Fruit fly (Drosophila melanogaster) whole organism, embryonic: ENCODE data around the gene Vti1a.

Experiments used
- Adf1 ChIP-seq: fragments of 200-800 bp; sonication (Bioruptor generic); IDR thresholded peaks from 2 replicates; pipeline ENCODE4 v1.3.6; 2022; ENCODE audit warnings: missing biosample characterization, missing genetic modification characterization
- Antp ChIP-seq: fragments of 200-800 bp; sonication (Bioruptor generic); optimal IDR thresholded peaks from 3 replicates; lab custom pipeline; 2016; ENCODE audit warnings: missing biosample characterization, missing genetic modification characterization
- B-H2 ChIP-seq: fragments of 200-800 bp; sonication (Bioruptor generic); optimal IDR thresholded peaks from 2 replicates; lab custom pipeline; 2018; ENCODE audit warnings: missing biosample characterization, mild to moderate bottlenecking, missing genetic modification characterization
- CG11456 ChIP-seq: fragments of 200-800 bp; sonication (Bioruptor generic); IDR thresholded peaks from 3 replicates; pipeline ENCODE4 v1.3.6; 2022; ENCODE audit warnings: missing biosample characterization, missing genetic modification characterization
- CG11696 ChIP-seq: fragments of 200-800 bp; sonication (Bioruptor generic); IDR thresholded peaks from 2 replicates; pipeline ENCODE4 v1.3.6; 2022; ENCODE audit warnings: missing biosample characterization, missing genetic modification characterization
- CG12769 ChIP-seq: fragments of 200-800 bp; sonication (Bioruptor generic); optimal IDR thresholded peaks from 2 replicates; lab custom pipeline; 2019; ENCODE audit warnings: missing biosample characterization, mild to moderate bottlenecking, missing genetic modification characterization, moderate library complexity
- CG15601 ChIP-seq: fragments of 200-800 bp; sonication (Bioruptor generic); optimal IDR thresholded peaks from 3 replicates; lab custom pipeline; 2019; ENCODE audit warnings: missing biosample characterization, mild to moderate bottlenecking, missing genetic modification characterization, moderate library complexity
- CG30020 ChIP-seq: fragments of 200-800 bp; optimal IDR thresholded peaks from 2 replicates; lab custom pipeline; 2019; ENCODE audit warnings: missing biosample characterization, mild to moderate bottlenecking, missing genetic modification characterization, moderate library complexity
- CG34224 ChIP-seq: fragments of 200-800 bp; sonication (Bioruptor generic); IDR thresholded peaks from 3 replicates; pipeline ENCODE4 v1.3.6; 2022; ENCODE audit warnings: missing biosample characterization, missing genetic modification characterization; ENCODE audit not compliant: partially characterized antibody
- CG3838 ChIP-seq: fragments of 200-800 bp; sonication (Bioruptor generic); optimal IDR thresholded peaks from 3 replicates; lab custom pipeline; 2016; ENCODE audit warnings: missing biosample characterization, missing genetic modification characterization
- CG3995 ChIP-seq: fragments of 200-800 bp; sonication (Bioruptor generic); optimal IDR thresholded peaks from 3 replicates; lab custom pipeline; 2016; ENCODE audit warnings: missing biosample characterization, missing genetic modification characterization
- CG4328 ChIP-seq: fragments of 200-800 bp; sonication (Bioruptor generic); optimal IDR thresholded peaks from 3 replicates; lab custom pipeline; 2017; ENCODE audit warnings: missing biosample characterization, missing genetic modification reagents, missing genetic modification characterization
- CG4404 ChIP-seq: fragments of 200-800 bp; sonication (Bioruptor generic); IDR thresholded peaks from 2 replicates; pipeline ENCODE4 v1.3.6; 2022; ENCODE audit warnings: missing biosample characterization, missing genetic modification characterization
- CG4854 ChIP-seq: fragments of 200-800 bp; sonication (Bioruptor generic); optimal IDR thresholded peaks from 2 replicates; lab custom pipeline; 2016; ENCODE audit warnings: missing biosample characterization, missing genetic modification characterization, inconsistent platforms
- CG5953 ChIP-seq: fragments of 200-800 bp; sonication (Bioruptor generic); IDR thresholded peaks from 2 replicates; pipeline ENCODE4 v1.3.6; 2022; ENCODE audit warnings: missing biosample characterization, missing genetic modification characterization
- CG6654 ChIP-seq: fragments of 200-800 bp; sonication (Bioruptor generic); optimal IDR thresholded peaks from 2 replicates; lab custom pipeline; 2017; ENCODE audit warnings: missing biosample characterization, mild to moderate bottlenecking, missing genetic modification characterization
- CG6765 ChIP-seq: fragments of 200-800 bp; sonication (Bioruptor generic); optimal IDR thresholded peaks from 3 replicates; lab custom pipeline; 2017; ENCODE audit warnings: missing biosample characterization, mild to moderate bottlenecking, missing genetic modification characterization
- CG6813 ChIP-seq: fragments of 200-800 bp; sonication (Bioruptor generic); optimal IDR thresholded peaks from 2 replicates; lab custom pipeline; 2017; ENCODE audit warnings: missing biosample characterization, missing genetic modification characterization, mild to moderate bottlenecking, moderate library complexity, missing genetic modification reagents
- CG6854 ChIP-seq: fragments of 200-800 bp; sonication (Bioruptor generic); optimal IDR thresholded peaks from 3 replicates; lab custom pipeline; 2017; ENCODE audit warnings: missing biosample characterization, mild to moderate bottlenecking, missing genetic modification characterization
- CG8478 ChIP-seq: fragments of >200 bp; optimal IDR thresholded peaks from 2 replicates; lab custom pipeline; 2018
- CG9437 ChIP-seq: fragments of 200-800 bp; sonication (Bioruptor generic); optimal IDR thresholded peaks from 2 replicates; lab custom pipeline; 2018; ENCODE audit warnings: missing biosample characterization, mild to moderate bottlenecking, missing genetic modification characterization
- Deaf1 ChIP-seq: fragments of 200-800 bp; optimal IDR thresholded peaks from 3 replicates; lab custom pipeline; 2019; ENCODE audit warnings: missing biosample characterization, mild to moderate bottlenecking, missing genetic modification characterization, moderate library complexity
- E2f2 ChIP-seq: fragments of 200-800 bp; sonication (Bioruptor generic); IDR thresholded peaks from 2 replicates; pipeline ENCODE4 v1.3.6; 2022; ENCODE audit warnings: missing biosample characterization, missing genetic modification characterization
- Fer1 ChIP-seq: fragments of 200-800 bp; sonication (Bioruptor generic); optimal IDR thresholded peaks from 2 replicates; lab custom pipeline; 2017; ENCODE audit warnings: missing biosample characterization, mild to moderate bottlenecking, missing genetic modification characterization
- GATAe ChIP-seq: fragments of 200-800 bp; sonication (Bioruptor generic); conservative IDR thresholded peaks from 2 replicates; pipeline ENCODE4 v1.3.6; 2022; ENCODE audit warnings: missing biosample characterization, missing genetic modification characterization
- HmgZ ChIP-seq: fragments of 200-800 bp; sonication (Bioruptor generic); optimal IDR thresholded peaks from 2 replicates; lab custom pipeline; 2018; ENCODE audit warnings: missing biosample characterization, mild to moderate bottlenecking, missing genetic modification characterization
- MTF-1 ChIP-seq: fragments of 200-800 bp; sonication (Bioruptor generic); optimal IDR thresholded peaks from 2 replicates; lab custom pipeline; 2018; ENCODE audit warnings: missing biosample characterization, mild to moderate bottlenecking, missing genetic modification characterization, borderline replicate concordance
- Med ChIP-seq: fragments of 200-800 bp; sonication (Bioruptor generic); peaks from one replicate; lab custom pipeline; 2016; ENCODE audit warnings: missing biosample characterization, missing genetic modification characterization, mild to moderate bottlenecking, inconsistent platforms, moderate library complexity
- Mes4 ChIP-seq: fragments of 200-800 bp; sonication (Bioruptor generic); optimal IDR thresholded peaks from 2 replicates; lab custom pipeline; 2016; ENCODE audit warnings: missing biosample characterization, missing genetic modification characterization
- Oli ChIP-seq: fragments of 200-800 bp; sonication (Bioruptor generic); optimal IDR thresholded peaks from 2 replicates; lab custom pipeline; 2018; ENCODE audit warnings: missing biosample characterization, mild to moderate bottlenecking, missing genetic modification characterization, moderate library complexity
- Spps ChIP-seq: fragments of 200-800 bp; sonication (Bioruptor generic); optimal IDR thresholded peaks from 2 replicates; lab custom pipeline; 2018; ENCODE audit warnings: missing biosample characterization, mild to moderate bottlenecking, missing genetic modification characterization
- Stat92E ChIP-seq, 3 experiments: fragments of >200 bp in 2 of 3; fragments of 200-800 bp in 1 of 3; sonication (Bioruptor generic) in 1 of 3; optimal IDR thresholded peaks; 2 replicates each; lab custom pipeline; 2017 to 2019; ENCODE audit warnings: missing biosample characterization in 3 of 3, missing genetic modification characterization in 3 of 3, mild to moderate bottlenecking in 1 of 3, moderate library complexity in 1 of 3
- TFAM ChIP-seq: fragments of 200-800 bp; sonication (Bioruptor generic); optimal IDR thresholded peaks from 2 replicates; lab custom pipeline; 2017; ENCODE audit warnings: missing biosample characterization, missing genetic modification characterization, inconsistent platforms
- Usf ChIP-seq: fragments of 200-800 bp; sonication (Bioruptor generic); optimal IDR thresholded peaks from 2 replicates; lab custom pipeline; 2017; ENCODE audit warnings: missing genotype, missing biosample characterization, missing genetic modification characterization
- danr ChIP-seq: fragments of 200-800 bp; sonication (Bioruptor generic); IDR thresholded peaks from 2 replicates; pipeline ENCODE4 v1.3.6; 2022; ENCODE audit warnings: missing biosample characterization, missing genetic modification characterization
- ems ChIP-seq: fragments of 200-800 bp; sonication (Bioruptor generic); optimal IDR thresholded peaks from 3 replicates; lab custom pipeline; 2016; ENCODE audit warnings: missing biosample characterization, missing genetic modification characterization
- en ChIP-seq: fragments of 200-800 bp; sonication (Bioruptor generic); optimal IDR thresholded peaks from 2 replicates; lab custom pipeline; 2016; ENCODE audit warnings: missing biosample characterization, missing genetic modification characterization
- fd3F ChIP-seq: fragments of 200-800 bp; sonication (Bioruptor generic); optimal IDR thresholded peaks from 2 replicates; lab custom pipeline; 2018; ENCODE audit warnings: missing biosample characterization, mild to moderate bottlenecking, missing genetic modification characterization, moderate library complexity
- ftz-f1 ChIP-seq: fragments of 200-800 bp; sonication (Bioruptor generic); optimal IDR thresholded peaks from 2 replicates; lab custom pipeline; 2016; ENCODE audit warnings: missing biosample characterization, missing genetic modification characterization
- grau ChIP-seq: fragments of 200-800 bp; optimal IDR thresholded peaks from 3 replicates; lab custom pipeline; 2019; ENCODE audit warnings: missing biosample characterization, mild to moderate bottlenecking, missing genetic modification characterization, moderate library complexity
- her ChIP-seq: fragments of 200-800 bp; sonication (Bioruptor generic); optimal IDR thresholded peaks from 2 replicates; lab custom pipeline; 2016; ENCODE audit warnings: missing biosample characterization, missing genetic modification characterization
- hkb ChIP-seq, 2 experiments: fragments of 200-800 bp in 1 of 2; fragments of >200 bp in 1 of 2; sonication (Bioruptor generic) in 1 of 2; IDR thresholded peaks in 1 of 2; optimal IDR thresholded peaks in 1 of 2; 2 replicates each; pipeline versions ENCODE4 v1.3.6 to Lab custom; 2017 to 2022; ENCODE audit warnings: missing biosample characterization in 1 of 2, missing genetic modification characterization in 1 of 2
- jumu ChIP-seq: fragments of 200-800 bp; sonication (Bioruptor generic); optimal IDR thresholded peaks from 3 replicates; lab custom pipeline; 2016; ENCODE audit warnings: missing biosample characterization, missing genetic modification characterization
- kah ChIP-seq: fragments of 200-800 bp; sonication (Bioruptor generic); optimal IDR thresholded peaks from 2 replicates; lab custom pipeline; 2018; ENCODE audit warnings: missing biosample characterization, mild to moderate bottlenecking, missing genetic modification characterization
- lbe ChIP-seq: fragments of 200-800 bp; sonication (Bioruptor generic); optimal IDR thresholded peaks from 2 replicates; lab custom pipeline; 2016; ENCODE audit warnings: missing biosample characterization, mild to moderate bottlenecking, missing genetic modification characterization
- org-1 ChIP-seq: fragments of 200-800 bp; sonication (Bioruptor generic); optimal IDR thresholded peaks from 2 replicates; lab custom pipeline; 2017; ENCODE audit warnings: missing biosample characterization, missing genetic modification characterization
- pita ChIP-seq: fragments of 200-800 bp; sonication (Bioruptor generic); optimal IDR thresholded peaks from 2 replicates; lab custom pipeline; 2017; ENCODE audit warnings: missing biosample characterization, mild to moderate bottlenecking, missing genetic modification characterization
- prd ChIP-seq, 3 experiments: fragments of >200 bp in 2 of 3; fragments of 200-800 bp in 1 of 3; sonication (Bioruptor generic) in 1 of 3; optimal IDR thresholded peaks in 2 of 3; IDR thresholded peaks in 1 of 3; 2 replicates in 2 of 3; 3 replicates in 1 of 3; pipeline versions ENCODE4 v1.3.6 to Lab custom; 2017 to 2022; ENCODE audit warnings: missing biosample characterization in 1 of 3, missing genetic modification characterization in 1 of 3
- toy ChIP-seq: fragments of 200-800 bp; sonication (Bioruptor generic); IDR thresholded peaks from 2 replicates; pipeline ENCODE4 v1.3.6; 2022; ENCODE audit warnings: missing biosample characterization, missing genetic modification characterization
- unc-4 ChIP-seq: fragments of 200-800 bp; sonication (Bioruptor generic); IDR thresholded peaks from 2 replicates; pipeline ENCODE4 v1.3.6; 2022; ENCODE audit warnings: missing biosample characterization, missing genetic modification characterization; ENCODE audit not compliant: partially characterized antibody

The Vti1a gene

dm6 chr3L:721026-721425 lies 28.3 kb upstream of the Vti1a start (continued):
- TF ChIP-seq CG11456 (GFP tag; lab: Robert Waterston, UW) (no peak), TFAM (GFP tag; lab: Kevin White, UChicago) (no peak), CG6654 (GFP tag; lab: Kevin White, UChicago) (no peak), MTF-1 (GFP tag; lab: Kevin White, UChicago) (no peak), CG9437 (no peak), B-H2 (GFP tag; lab: Kevin White, UChicago) (no peak), Antp (GFP tag; lab: Kevin White, UChicago) (peak; percentile 24), CG4404 (GFP tag; lab: Robert Waterston, UW) (no peak), Deaf1 (no peak), en (GFP tag; lab: Kevin White, UChicago) (peak; percentile 40), Oli (no peak), E2f2 (GFP tag; lab: Robert Waterston, UW) (0 out of 2 replicates have a peak, but pooled peaks have one; percentile 26), HmgZ (tag; lab: Kevin White, UChicago) (no peak), CG3838 (GFP tag; lab: Kevin White, UChicago) (no peak), unc-4 (no peak), org-1 (GFP tag; lab: Kevin White, UChicago) (peak; percentile 35), hkb (optimal IDR thresholded peaks at IDR 0.05; lab: Kevin White, UChicago) (no peak), hkb (GFP tag; IDR thresholded peaks at IDR 0.05; lab: Robert Waterston, UW) (0 out of 2 replicates have a peak, but pooled peaks have one; percentile 30), CG8478 (lab: Kevin White, UChicago) (no peak), Fer1 (GFP tag; lab: Kevin White, UChicago) (no peak), her (GFP tag; lab: Kevin White, UChicago) (no peak), Mes4 (GFP tag; lab: Kevin White, UChicago) (no peak), CG5953 (GFP tag; lab: Robert Waterston, UW) (no peak), Usf (no peak), lbe (no peak), CG15601 (tag; lab: Kevin White, UChicago) (peak; percentile 28), fd3F (GFP tag; lab: Kevin White, UChicago) (no peak), ftz-f1 (no peak), kah (GFP tag; lab: Kevin White, UChicago) (peak; percentile 54), CG3995 (GFP tag; lab: Kevin White, UChicago) (no peak), Adf1 (GFP tag; lab: Robert Waterston, UW) (no peak), Med (peak; percentile 53), CG6765 (GFP tag; lab: Kevin White, UChicago) (no peak), CG11696 (no peak), prd (optimal IDR thresholded peaks at IDR 0.05; lab: Kevin White, UChicago) (no peak), prd (GFP tag; IDR thresholded peaks at IDR 0.05; lab: Robert Waterston, UW) (peak; percentile 33; the same call in 1 of the 3 replicates), CG30020 (tag; lab: Kevin White, UChicago) (no peak), grau (no peak), danr (GFP tag; lab: Robert Waterston, UW) (no peak), CG4328 (GFP tag; lab: Kevin White, UChicago) (no peak), CG12769 (tag; lab: Kevin White, UChicago) (no peak), CG4854 (no peak), pita (GFP tag; lab: Kevin White, UChicago) (no peak), toy (GFP tag; lab: Robert Waterston, UW) (no peak), CG6854 (GFP tag; lab: Kevin White, UChicago) (no peak), Stat92E (GFP tag; optimal IDR thresholded peaks at IDR 0.05; lab: Kevin White, UChicago) (no peak), jumu (peak; percentile 51), ems (GFP tag; lab: Kevin White, UChicago) (peak; percentile 41), CG34224 (GFP tag; lab: Robert Waterston, UW) (no peak), CG6813 (GFP tag; lab: Kevin White, UChicago) (no peak), Spps (tag; lab: Kevin White, UChicago) (peak; percentile 19), GATAe (no peak)
